Worm (Caenorhabditis elegans): ENCODE measurements around the gene abts-4.

ce11 chrX:6792281-6793003 lies 30.9 kb upstream of the abts-4 start:
- TF ChIP-seq ttx-3 (tag; optimal IDR thresholded peaks at IDR 0.05) (no peak), dmd-4 (tag; optimal IDR thresholded peaks at IDR 0.05; ENCODE audit: borderline replicate concordance) (no peak), F13H6.1 (tag; optimal IDR thresholded peaks at IDR 0.05) (no peak), elt-2 (tag; optimal IDR thresholded peaks at IDR 0.05) (no peak), hlh-30 (tag; optimal IDR thresholded peaks at IDR 0.05; ENCODE audit: insufficient read depth) (no peak), pqm-1 (tag; optimal IDR thresholded peaks at IDR 0.05) (no peak), pros-1 (tag; optimal IDR thresholded peaks at IDR 0.05) (no peak), dve-1 (tag; optimal IDR thresholded peaks at IDR 0.05) (no peak), fax-1 (tag; optimal IDR thresholded peaks at IDR 0.05) (no peak), tbx-2 (tag; optimal IDR thresholded peaks at IDR 0.05) (no peak), nhr-232 (tag; optimal IDR thresholded peaks at IDR 0.05) (no peak), ama-1 (optimal IDR thresholded peaks at IDR 0.05) (no peak), ceh-24 (tag; optimal IDR thresholded peaks at IDR 0.05) (no peak), K09A11.1 (tag; optimal IDR thresholded peaks at IDR 0.05; ENCODE audit: insufficient read depth) (no peak)

All from whole organism, late embryonic.